Worm (Caenorhabditis elegans) whole organism, midembryonic: Measurements from ENCODE around the gene Y14H12A.1.

Experiments
- T22C8.4 ChIP-seq: fragments of 200-800 bp; sonication (Bioruptor generic); IDR thresholded peaks from 2 replicates; pipeline ENCODE4 v1.3.6; 2022; ENCODE audit warnings: missing genetic modification characterization, missing compliant biosample characterization
- cog-1 ChIP-seq: sonication (generic microtip); optimal IDR thresholded peaks from 2 replicates; lab custom pipeline; 2016; ENCODE audit warnings: missing genetic modification characterization, missing compliant biosample characterization
- klf-2 ChIP-seq: fragments of 200-800 bp; sonication (Bioruptor generic); conservative IDR thresholded peaks from 2 replicates; pipeline ENCODE4 v1.3.6; 2022; ENCODE audit warnings: missing genetic modification reagents, missing genetic modification characterization, missing compliant biosample characterization
- ref-1 ChIP-seq: fragments of 200-800 bp; sonication (Bioruptor generic); conservative IDR thresholded peaks from 2 replicates; pipeline ENCODE4 v1.3.6; 2022; ENCODE audit warnings: missing genetic modification reagents, missing genetic modification characterization, missing compliant biosample characterization
- tab-1 ChIP-seq: fragments of 200-800 bp; sonication (Bioruptor generic); IDR thresholded peaks from 2 replicates; pipeline ENCODE4 v1.3.6; 2022; ENCODE audit warnings: missing genetic modification characterization, missing compliant biosample characterization
- ztf-23 ChIP-seq: fragments of 200-800 bp; sonication (Bioruptor generic); IDR thresholded peaks from 2 replicates; pipeline ENCODE4 v1.3.6; 2022; ENCODE audit warnings: missing genetic modification reagents, missing genetic modification characterization, missing compliant biosample characterization
- ztf-29 ChIP-seq: fragments of 200-800 bp; sonication (Bioruptor generic); IDR thresholded peaks from 2 replicates; pipeline ENCODE4 v1.3.6; 2022; ENCODE audit warnings: missing genetic modification reagents, missing genetic modification characterization, missing compliant biosample characterization

DNA sequence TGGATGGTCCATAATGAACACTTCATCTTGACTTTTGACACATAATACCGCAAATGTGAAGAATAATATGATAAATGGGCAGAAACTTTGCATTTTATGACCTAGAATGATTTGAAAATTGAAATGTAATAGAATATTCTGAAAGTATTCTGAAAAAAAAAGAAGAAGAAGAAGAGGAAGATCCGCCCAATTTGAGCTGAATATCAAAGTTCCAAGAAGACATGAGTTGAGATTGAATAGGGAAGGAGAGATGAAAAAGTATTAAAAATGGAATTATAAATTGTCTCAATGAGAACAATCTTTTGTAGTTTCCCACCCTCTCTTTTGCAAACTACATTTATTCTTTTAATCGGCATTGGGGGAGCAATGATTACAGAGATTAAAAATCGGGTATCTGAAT lies 39.3 kb downstream of the Y14H12A.1 start, which contains the start of gene K07D4.4:
- TF ChIP-seq ref-1 (GFP tag; lab: Robert Waterston, UW) (no peak), cog-1 (tag; lab: Kevin White, UChicago) (no peak), klf-2 (GFP tag; lab: Robert Waterston, UW) (no peak), ztf-23 (no peak), ztf-29 (GFP tag; lab: Robert Waterston, UW) (no peak), tab-1 (GFP tag; lab: Robert Waterston, UW) (no peak), T22C8.4 (GFP tag; lab: Robert Waterston, UW) (no peak)
